Fruit fly (Drosophila melanogaster): ENCODE measurements around the gene CG33285.
A peak's percentile ranks its signal among the peaks of the same experiment; 100 is the strongest.

Gene CG33285

dm6 chr3L:21055839-21056238 lies 33.0 kb downstream of the CG33285 start (continued):
- no peak for TF ChIP-seq org-1 (GFP tag; optimal IDR thresholded peaks at IDR 0.05)
- no peak for TF ChIP-seq CG31224 (GFP tag; IDR thresholded peaks at IDR 0.05)
- peak; percentile 47; the same call in 1 of the 3 replicates for TF ChIP-seq so (GFP tag; IDR thresholded peaks at IDR 0.05)
- TF ChIP-seq CG4854 (GFP tag; optimal IDR thresholded peaks at IDR 0.05), result no peak
- peak; percentile 11; the same call in 1 of the 2 replicates for TF ChIP-seq CG14014 (GFP tag; IDR thresholded peaks at IDR 0.05)
- 0 out of 2 replicates have a peak, but pooled peaks have one; percentile 19 for TF ChIP-seq CG32532 (GFP tag; IDR thresholded peaks at IDR 0.05)

dm6 chr3L:21054894-21055270 lies 33.9 kb downstream of the CG33285 start:
- TF ChIP-seq D19A (tag; optimal IDR thresholded peaks at IDR 0.05) (peak; percentile 0), Med (GFP tag) (peak; percentile 58), chinmo (GFP tag; IDR thresholded peaks at IDR 0.05; ENCODE audit: partially characterized antibody) (0 out of 4 replicates have a peak, but pooled peaks have one; percentile 39), HHEX (GFP tag; optimal IDR thresholded peaks at IDR 0.05) (no peak), mam (GFP tag; optimal IDR thresholded peaks at IDR 0.05) (no peak), CG31388 (GFP tag; optimal IDR thresholded peaks at IDR 0.05) (no peak), aop (GFP tag; IDR thresholded peaks at IDR 0.05) (no peak), nerfin-1 (tag; optimal IDR thresholded peaks at IDR 0.05) (no peak), tll (GFP tag; optimal IDR thresholded peaks at IDR 0.05) (no peak), CG1024 (GFP tag; IDR thresholded peaks at IDR 0.05) (no peak), Bgb (GFP tag; IDR thresholded peaks at IDR 0.05; ENCODE audit: partially characterized antibody) (no peak), grn (GFP tag; optimal IDR thresholded peaks at IDR 0.05) (peak; percentile 69), Blimp-1 (GFP tag; optimal IDR thresholded peaks at IDR 0.05) (peak; percentile 74), Awh (GFP tag; IDR thresholded peaks at IDR 0.05) (peak; percentile 59), oc (tag; optimal IDR thresholded peaks at IDR 0.05) (peak; percentile 75), Fer3 (tag; optimal IDR thresholded peaks at IDR 0.05) (no peak), chm (GFP tag; IDR thresholded peaks at IDR 0.05) (no peak), CG12769 (tag; optimal IDR thresholded peaks at IDR 0.05) (peak; percentile 59), sqz (GFP tag; optimal IDR thresholded peaks at IDR 0.05) (no peak), pb (GFP tag; optimal IDR thresholded peaks at IDR 0.05) (no peak), CG10209 (GFP tag; optimal IDR thresholded peaks at IDR 0.05) (no peak), gsb-n (tag; optimal IDR thresholded peaks at IDR 0.05) (peak; percentile 11)

dm6 chr3L:21054188-21054893 lies 34.4 kb downstream of the CG33285 start:
- TF ChIP-seq CG13894 (tag; optimal IDR thresholded peaks at IDR 0.05) (no peak), CG6689 (GFP tag; IDR thresholded peaks at IDR 0.05) (no peak), ham (GFP tag; IDR thresholded peaks at IDR 0.05) (no peak), CG32767 (GFP tag; IDR thresholded peaks at IDR 0.05) (no peak), CG12769 (tag; optimal IDR thresholded peaks at IDR 0.05) (peak; percentile 11), Sox100B (GFP tag; optimal IDR thresholded peaks at IDR 0.05) (peak; percentile 17), CG11247 (GFP tag; IDR thresholded peaks at IDR 0.05) (no peak), CG7786 (GFP tag; optimal IDR thresholded peaks at IDR 0.05) (no peak), CG10267 (tag; optimal IDR thresholded peaks at IDR 0.05) (no peak), CG8290 (GFP tag; optimal IDR thresholded peaks at IDR 0.05) (no peak), CG8290 (tag; optimal IDR thresholded peaks at IDR 0.05) (no peak), CG17359 (tag; optimal IDR thresholded peaks at IDR 0.05) (no peak), CG10209 (GFP tag; optimal IDR thresholded peaks at IDR 0.05) (no peak), CG1792 (GFP tag; optimal IDR thresholded peaks at IDR 0.05) (no peak), Blimp-1 (GFP tag; optimal IDR thresholded peaks at IDR 0.05) (peak; percentile 86), HmgZ (tag; optimal IDR thresholded peaks at IDR 0.05) (no peak), vvl (GFP tag; IDR thresholded peaks at IDR 0.05) (no peak), sr (GFP tag; IDR thresholded peaks at IDR 0.05) (no peak; the same call in 2 of the 3 replicates), sima (GFP tag; optimal IDR thresholded peaks at IDR 0.05) (no peak), stwl (tag; optimal IDR thresholded peaks at IDR 0.05) (no peak), CG7556 (GFP tag; optimal IDR thresholded peaks at IDR 0.05) (no peak), HHEX (GFP tag; optimal IDR thresholded peaks at IDR 0.05) (no peak), Hr39 (optimal IDR thresholded peaks at IDR 0.05) (no peak), D19B (GFP tag; optimal IDR thresholded peaks at IDR 0.05) (no peak), nau (GFP tag; optimal IDR thresholded peaks at IDR 0.05) (no peak)

Measured in whole organism, embryonic.